Worm (Caenorhabditis elegans): ENCODE measurements around the gene haf-3.
"Not testable (repeated sequence)": the region's sequence is repeated elsewhere in the genome, so short reads cannot be mapped to it uniquely, and the experiment has no call there.

DNA sequence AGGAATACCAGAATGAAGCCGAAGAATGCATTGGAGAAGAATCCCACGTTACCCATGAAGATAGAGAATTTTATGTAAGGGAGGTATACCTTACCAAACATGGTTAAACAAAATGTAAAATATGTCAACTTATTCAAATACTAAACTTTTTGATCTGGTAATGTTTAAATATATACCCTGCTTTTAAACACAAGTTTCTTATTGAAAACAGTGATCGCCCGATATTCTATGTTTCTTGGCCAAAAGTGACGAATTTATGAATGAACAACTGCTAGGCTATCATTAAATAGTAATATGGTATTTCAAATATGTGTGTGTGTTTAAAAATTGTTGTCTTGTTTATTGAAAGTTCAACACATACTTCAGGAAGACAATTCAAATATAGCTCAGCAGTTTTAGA is 17.6 kb downstream of the haf-3 start, which contains the start of gene T23D5.8:
- TF ChIP-seq sea-1 (GFP tag; conservative IDR thresholded peaks at IDR 0.05); flt-1 (GFP tag; IDR thresholded peaks at IDR 0.05); scrt-1 (GFP tag; IDR thresholded peaks at IDR 0.05); ama-1 (optimal IDR thresholded peaks at IDR 0.05); tra-4 (tag; optimal IDR thresholded peaks at IDR 0.05); aly-1 (tag; optimal IDR thresholded peaks at IDR 0.05); tbx-11 (GFP tag; IDR thresholded peaks at IDR 0.05); tbx-37 (GFP tag; conservative IDR thresholded peaks at IDR 0.05); ceh-13 (GFP tag; optimal IDR thresholded peaks at IDR 0.05); hmg-4 (GFP tag; optimal IDR thresholded peaks at IDR 0.05); hnd-1 (tag; optimal IDR thresholded peaks at IDR 0.05); ets-7 (tag; optimal IDR thresholded peaks at IDR 0.05); pes-1 (GFP tag; IDR thresholded peaks at IDR 0.05): not testable (repeated sequence)
